Worm (Caenorhabditis elegans): ENCODE measurements around the gene hpo-30.
A peak's percentile ranks its signal among the peaks of the same experiment; 100 is the strongest.

ce11 chrV:12331820-12332219 lies 21.7 kb upstream of the hpo-30 start:
- TF ChIP-seq pha-4 (tag; optimal IDR thresholded peaks at IDR 0.05) = no peak
- no peak for TF ChIP-seq nhr-12 (tag; optimal IDR thresholded peaks at IDR 0.05)
- no peak for TF ChIP-seq snpc-4 (tag; optimal IDR thresholded peaks at IDR 0.05)
- no peak for TF ChIP-seq unc-62 (GFP tag; optimal IDR thresholded peaks at IDR 0.05)
- TF ChIP-seq nhr-28 (tag; optimal IDR thresholded peaks at IDR 0.05) = no peak
- TF ChIP-seq skn-1 (tag; optimal IDR thresholded peaks at IDR 0.05) = no peak
- no peak for TF ChIP-seq unc-39 (tag; optimal IDR thresholded peaks at IDR 0.05)
- peak; percentile 61 for TF ChIP-seq hmg-11 (tag; optimal IDR thresholded peaks at IDR 0.05)
- TF ChIP-seq ceh-9 (tag; optimal IDR thresholded peaks at IDR 0.05) = no peak
- peak; percentile 32 for TF ChIP-seq nfya-1 (tag; optimal IDR thresholded peaks at IDR 0.05; ENCODE audit: insufficient read depth)
- no peak for TF ChIP-seq ceh-16 (tag; optimal IDR thresholded peaks at IDR 0.05)
- TF ChIP-seq ceh-82 (tag; optimal IDR thresholded peaks at IDR 0.05) = no peak
- no peak for TF ChIP-seq elt-1 (tag; optimal IDR thresholded peaks at IDR 0.05)
- no peak for TF ChIP-seq lin-15B (tag; optimal IDR thresholded peaks at IDR 0.05)

All from whole organism, L3 larva.